Worm (Caenorhabditis elegans) whole organism, early embryonic: ENCODE results near the gene cla-1.

ENCODE experiments used
- B0310.2 ChIP-seq: sonication (generic microtip); optimal IDR thresholded peaks from 2 replicates; lab custom pipeline; 2016; ENCODE audit warnings: mild to moderate bottlenecking, missing genetic modification characterization, missing compliant biosample characterization
- aly-1 ChIP-seq: sonication (generic microtip); optimal IDR thresholded peaks from 2 replicates; lab custom pipeline; 2016; ENCODE audit warnings: missing genetic modification characterization, missing compliant biosample characterization
- ama-1 ChIP-seq: fragments of 150-350 bp; optimal IDR thresholded peaks from 2 replicates; lab custom pipeline; 2014
- ets-7 ChIP-seq: sonication (generic microtip); optimal IDR thresholded peaks from 2 replicates; lab custom pipeline; 2016; ENCODE audit warnings: missing genotype, missing genetic modification characterization, missing compliant biosample characterization
- hmbx-1 ChIP-seq: sonication (generic microtip); optimal IDR thresholded peaks from 2 replicates; lab custom pipeline; 2016; ENCODE audit warnings: mild to moderate bottlenecking, missing genetic modification characterization, missing compliant biosample characterization
- pes-1 ChIP-seq: fragments of 200-800 bp; sonication (Bioruptor generic); IDR thresholded peaks from 2 replicates; pipeline ENCODE4 v1.3.6; 2022; ENCODE audit warnings: missing genetic modification reagents, missing genetic modification characterization, missing compliant biosample characterization
- sea-1 ChIP-seq: fragments of 200-800 bp; sonication (Bioruptor generic); conservative IDR thresholded peaks from 2 replicates; pipeline ENCODE4 v1.3.6; 2022; ENCODE audit warnings: missing genetic modification characterization, missing compliant biosample characterization
- tbx-11 ChIP-seq: fragments of 200-800 bp; sonication (Bioruptor generic); IDR thresholded peaks from 2 replicates; pipeline ENCODE4 v1.3.6; 2022; ENCODE audit warnings: missing genetic modification characterization, missing compliant biosample characterization
- tbx-37 ChIP-seq: fragments of 200-800 bp; sonication (Bioruptor generic); conservative IDR thresholded peaks from 2 replicates; pipeline ENCODE4 v1.3.6; 2022; ENCODE audit warnings: missing genetic modification reagents, missing genetic modification characterization, missing compliant biosample characterization
- tra-4 ChIP-seq: sonication (generic microtip); optimal IDR thresholded peaks from 2 replicates; lab custom pipeline; 2017; ENCODE audit warnings: missing genetic modification characterization, missing compliant biosample characterization

ce11 chrIV:7588631-7589030, at the start of gene cla-1:
- no peak for TF ChIP-seq tra-4
- no peak for TF ChIP-seq sea-1 (GFP tag; lab: Robert Waterston, UW)
- no peak for TF ChIP-seq hmbx-1 (tag; lab: Kevin White, UChicago)
- TF ChIP-seq ama-1, result no peak
- TF ChIP-seq tbx-37 (GFP tag; lab: Robert Waterston, UW), result no peak
- TF ChIP-seq aly-1 (tag; lab: Kevin White, UChicago), result no peak
- no peak for TF ChIP-seq pes-1 (GFP tag; lab: Robert Waterston, UW)
- no peak for TF ChIP-seq B0310.2 (tag; lab: Kevin White, UChicago)
- TF ChIP-seq tbx-11, result no peak
- TF ChIP-seq ets-7, result no peak
